Fruit fly (Drosophila melanogaster) whole organism, wandering third instar larva: Measurements from ENCODE around the gene sds22.

Experiments
- Abd-B ChIP-seq: fragments of >200 bp; optimal IDR thresholded peaks from 2 replicates; lab custom pipeline; 2017; ENCODE audit warnings: missing biosample characterization, missing genetic modification characterization
- CG9705 ChIP-seq: fragments of 200-800 bp; sonication (Bioruptor generic); optimal IDR thresholded peaks from 2 replicates; lab custom pipeline; 2018; ENCODE audit warnings: missing biosample characterization, mild to moderate bottlenecking, missing genetic modification characterization
- CrebA ChIP-seq: fragments of 200-800 bp; sonication (Bioruptor generic); optimal IDR thresholded peaks from 2 replicates; lab custom pipeline; 2016; ENCODE audit warnings: missing biosample characterization, mild to moderate bottlenecking, missing genetic modification characterization, borderline replicate concordance
- Dfd ChIP-seq: fragments of >200 bp; optimal IDR thresholded peaks from 2 replicates; lab custom pipeline; 2017; ENCODE audit warnings: missing biosample characterization, missing genetic modification characterization
- Dif ChIP-seq: fragments of 200-275, 200-300 bp; sonication (Bioruptor generic); optimal IDR thresholded peaks from 2 replicates; lab custom pipeline; 2018; ENCODE audit warnings: missing biosample characterization, missing genetic modification characterization; ENCODE audit not compliant: partially characterized antibody
- GATAd ChIP-seq: sonication (Bioruptor generic); optimal IDR thresholded peaks from 2 replicates; lab custom pipeline; 2016; ENCODE audit warnings: missing biosample characterization, missing genetic modification characterization
- HLH106 ChIP-seq: fragments of 200-800 bp; optimal IDR thresholded peaks from 3 replicates; lab custom pipeline; 2019; ENCODE audit warnings: missing biosample characterization, mild to moderate bottlenecking, missing genetic modification characterization, moderate library complexity
- Hnf4 ChIP-seq: fragments of 200-800 bp; sonication (Bioruptor generic); optimal IDR thresholded peaks from 2 replicates; lab custom pipeline; 2016; ENCODE audit warnings: missing biosample characterization, mild to moderate bottlenecking, missing genetic modification characterization
- Hr83 ChIP-seq: fragments of 200-300 bp; sonication (Bioruptor generic); optimal IDR thresholded peaks from 2 replicates; lab custom pipeline; 2016; ENCODE audit warnings: missing biosample characterization, mild to moderate bottlenecking, missing genetic modification characterization, moderate library complexity; ENCODE audit not compliant: poor library complexity, severe bottlenecking
- Jra ChIP-seq: sonication (Bioruptor generic); optimal IDR thresholded peaks from 2 replicates; lab custom pipeline; 2016; ENCODE audit warnings: missing biosample characterization, missing genetic modification characterization
- Mio ChIP-seq: sonication (Bioruptor generic); optimal IDR thresholded peaks from 2 replicates; lab custom pipeline; 2016; ENCODE audit warnings: missing biosample characterization, missing genetic modification characterization
- Myc ChIP-seq: fragments of >200 bp; optimal IDR thresholded peaks from 2 replicates; lab custom pipeline; 2017
- OdsH ChIP-seq: fragments of 200-800 bp; sonication (Bioruptor generic); optimal IDR thresholded peaks from 2 replicates; lab custom pipeline; 2016; ENCODE audit warnings: missing biosample characterization, mild to moderate bottlenecking, missing genetic modification characterization
- Rel ChIP-seq, 2 experiments: fragments of 200-800 bp; sonication (Bioruptor generic) in 1 of 2; optimal IDR thresholded peaks; 2 replicates in 1 of 2; 3 replicates in 1 of 2; lab custom pipeline; 2016 to 2019; ENCODE audit warnings: mild to moderate bottlenecking in 2 of 2, missing biosample characterization in 2 of 2, missing genetic modification characterization in 2 of 2, moderate library complexity in 1 of 2
- Sp1 ChIP-seq: fragments of 200-800 bp; sonication (Bioruptor generic); optimal IDR thresholded peaks from 3 replicates; lab custom pipeline; 2019; ENCODE audit warnings: missing biosample characterization, mild to moderate bottlenecking, missing genetic modification characterization, moderate library complexity
- Vsx2 ChIP-seq: fragments of 200-300, 225-300 bp; sonication (Bioruptor generic); optimal IDR thresholded peaks from 2 replicates; lab custom pipeline; 2018; ENCODE audit warnings: missing biosample characterization, missing genetic modification characterization; ENCODE audit not compliant: partially characterized antibody
- br ChIP-seq: fragments of 200-800 bp; sonication (Bioruptor generic); optimal IDR thresholded peaks from 2 replicates; lab custom pipeline; 2016; ENCODE audit warnings: missing biosample characterization, missing genetic modification characterization
- brk ChIP-seq: fragments of 200-800 bp; sonication (Bioruptor generic); optimal IDR thresholded peaks from 2 replicates; lab custom pipeline; 2016; ENCODE audit warnings: missing biosample characterization, mild to moderate bottlenecking, missing genetic modification characterization
- dl ChIP-seq, 2 experiments: fragments of 175-275, 200-275 bp in 1 of 2; fragments of 200-275 bp in 1 of 2; sonication (Bioruptor generic); optimal IDR thresholded peaks; lab custom pipeline; 2018; ENCODE audit warnings: mild to moderate bottlenecking in 2 of 2, missing biosample characterization in 2 of 2, missing genetic modification characterization in 2 of 2, moderate library complexity in 2 of 2; ENCODE audit not compliant: partially characterized antibody in 2 of 2, insufficient read depth in 1 of 2
- dmrt93B ChIP-seq: fragments of 200-800 bp; sonication (Bioruptor generic); optimal IDR thresholded peaks from 2 replicates; lab custom pipeline; 2018; ENCODE audit warnings: missing biosample characterization, mild to moderate bottlenecking, missing genetic modification characterization
- dsf ChIP-seq: sonication (Bioruptor generic); optimal IDR thresholded peaks from 2 replicates; lab custom pipeline; 2016; ENCODE audit warnings: missing biosample characterization, missing genetic modification characterization, borderline replicate concordance
- ey ChIP-seq: fragments of 200-800 bp; sonication (Bioruptor generic); optimal IDR thresholded peaks from 2 replicates; lab custom pipeline; 2016; ENCODE audit warnings: missing biosample characterization, missing genetic modification characterization
- fru ChIP-seq: fragments of 200-800 bp; sonication (Bioruptor generic); optimal IDR thresholded peaks from 3 replicates; lab custom pipeline; 2016; ENCODE audit warnings: missing biosample characterization, mild to moderate bottlenecking, missing genetic modification characterization
- h ChIP-seq: fragments of 200-800 bp; sonication (Bioruptor generic); optimal IDR thresholded peaks from 3 replicates; lab custom pipeline; 2016; ENCODE audit warnings: missing biosample characterization, mild to moderate bottlenecking, missing genetic modification characterization
- jim ChIP-seq: fragments of 175-275, 200-325 bp; sonication (Bioruptor generic); optimal IDR thresholded peaks from 2 replicates; lab custom pipeline; 2016; ENCODE audit warnings: missing biosample characterization, mild to moderate bottlenecking, missing genetic modification characterization
- lola ChIP-seq: fragments of >200 bp; optimal IDR thresholded peaks from 2 replicates; lab custom pipeline; 2017; ENCODE audit warnings: missing biosample characterization, missing genetic modification characterization
- pan ChIP-seq: fragments of >200 bp; optimal IDR thresholded peaks from 2 replicates; lab custom pipeline; 2017
- psq ChIP-seq: fragments of 200-800 bp; sonication (Bioruptor generic); optimal IDR thresholded peaks from 3 replicates; lab custom pipeline; 2017; ENCODE audit warnings: missing biosample characterization, mild to moderate bottlenecking, missing genetic modification characterization, moderate library complexity
- rgr ChIP-seq: fragments of 200-800 bp; sonication (Bioruptor generic); optimal IDR thresholded peaks from 3 replicates; lab custom pipeline; 2016; ENCODE audit warnings: missing biosample characterization, mild to moderate bottlenecking, missing genetic modification characterization
- sage ChIP-seq: fragments of 200-800 bp; sonication (Bioruptor generic); optimal IDR thresholded peaks from 2 replicates; lab custom pipeline; 2016; ENCODE audit warnings: missing biosample characterization, mild to moderate bottlenecking, missing genetic modification characterization
- sv ChIP-seq: fragments of 200-800 bp; sonication (Bioruptor generic); optimal IDR thresholded peaks from 3 replicates; lab custom pipeline; 2016; ENCODE audit warnings: missing biosample characterization, missing genetic modification characterization
- tai ChIP-seq: sonication (Bioruptor generic); optimal IDR thresholded peaks from 2 replicates; lab custom pipeline; 2016; ENCODE audit warnings: missing biosample characterization, missing genetic modification characterization
- usp ChIP-seq: fragments of >200 bp; optimal IDR thresholded peaks from 2 replicates; lab custom pipeline; 2017; ENCODE audit warnings: missing biosample characterization, missing genetic modification characterization
- woc ChIP-seq: sonication (Bioruptor generic); optimal IDR thresholded peaks from 2 replicates; lab custom pipeline; 2016; ENCODE audit warnings: missing biosample characterization, mild to moderate bottlenecking, missing genetic modification characterization

sds22 gene

DNA sequence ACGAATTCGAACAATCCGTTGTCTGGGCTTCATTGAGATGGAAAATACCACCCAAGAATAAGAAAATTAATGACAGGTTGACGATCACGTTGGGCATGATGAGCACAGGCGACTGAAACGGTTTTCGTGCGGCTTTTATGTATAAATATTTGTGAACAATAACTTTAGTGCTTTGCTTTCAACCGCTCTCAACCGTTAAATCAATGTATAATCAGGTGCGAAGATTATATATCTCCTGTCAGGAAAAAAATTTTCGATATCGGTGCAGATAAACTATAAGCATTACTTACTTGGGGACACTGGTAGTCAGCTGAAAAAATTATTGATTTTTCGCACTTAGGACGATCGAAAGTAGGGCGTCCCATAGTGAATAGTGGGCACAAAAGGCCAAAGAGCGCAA is 13.6 kb downstream of the sds22 start, which contains the start of gene CG42823:
Gene CG42823, minus strand, starts transcription at position 101 of the 400 bp plus-strand sequence.
- no peak for TF ChIP-seq Hr83 (GFP tag; lab: Kevin White, UChicago)

DNA sequence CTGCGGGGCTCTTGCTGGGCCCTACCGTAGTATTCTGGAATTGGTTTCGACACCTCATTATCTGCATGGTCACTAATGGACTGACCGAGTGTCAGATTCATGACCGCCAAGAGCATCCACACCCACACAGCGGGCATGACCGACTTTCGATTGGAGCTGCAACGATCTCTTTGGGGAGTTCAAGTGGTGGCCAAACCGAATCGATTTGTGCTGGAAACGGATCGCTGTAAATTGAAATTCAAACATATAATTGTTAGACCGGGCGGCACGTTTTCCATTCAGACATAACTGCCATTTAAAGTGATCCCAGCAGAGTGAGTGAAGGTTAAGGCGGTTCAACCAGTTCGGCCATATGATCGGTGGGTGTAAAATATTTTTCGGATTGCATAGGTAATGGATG is 15.0 kb downstream of the sds22 start, which contains the start of the genes CG42824 and CG42798:
Gene CG42824, minus strand, starts transcription at position 101 of the 400 bp plus-strand sequence.
Gene CG42798, plus strand, starts transcription at position 268 of the 400 bp plus-strand sequence.
- TF ChIP-seq jim (GFP tag; lab: Kevin White, UChicago) (no peak), Mio (no peak), brk (GFP tag; lab: Kevin White, UChicago) (no peak), Dfd (GFP tag; lab: Kevin White, UChicago) (no peak), Myc (no peak), dsf (no peak), dl (GFP tag; optimal IDR thresholded peaks at IDR 0.05; lab: Kevin White, UChicago; ENCODE audit: insufficient read depth in 1 of 2, partially characterized antibody in 2 of 2) (no peak), sv (GFP tag; lab: Kevin White, UChicago) (no peak), GATAd (GFP tag; lab: Kevin White, UChicago) (no peak), Hnf4 (no peak), CrebA (GFP tag; lab: Kevin White, UChicago) (no peak), Abd-B (no peak), woc (GFP tag; lab: Kevin White, UChicago) (no peak), HLH106 (tag; lab: Kevin White, UChicago) (no peak), Jra (no peak), tai (no peak), pan (lab: Kevin White, UChicago) (no peak), Sp1 (GFP tag; lab: Kevin White, UChicago) (no peak)

DNA sequence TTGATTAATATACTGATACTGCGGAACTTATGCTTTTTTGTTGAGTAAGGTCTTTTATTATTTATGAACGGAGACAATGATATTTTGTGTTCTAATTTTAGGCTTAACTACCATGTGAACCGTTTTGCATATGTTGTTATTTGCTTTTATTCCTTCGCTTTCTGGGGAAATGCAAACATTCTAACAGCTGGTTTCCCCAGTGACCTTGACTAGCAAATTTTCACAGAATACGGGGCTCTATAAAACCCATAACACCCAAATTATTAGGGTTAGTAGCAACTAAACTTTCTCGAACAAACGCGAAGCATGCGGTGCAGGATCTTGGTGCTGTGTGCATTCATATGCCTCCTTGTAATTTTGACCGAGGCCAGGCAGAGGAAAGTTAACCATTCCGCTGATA is 16.2 kb downstream of the sds22 start, which contains the start of gene CG17283:
Gene CG17283, plus strand, starts transcription at position 301 of the 400 bp plus-strand sequence.
- TF ChIP-seq sage (GFP tag; lab: Kevin White, UChicago) (no peak), GATAd (GFP tag; lab: Kevin White, UChicago) (no peak), dsf (no peak), Dif (GFP tag; lab: Kevin White, UChicago) (no peak), jim (GFP tag; lab: Kevin White, UChicago) (no peak), rgr (no peak), OdsH (GFP tag; lab: Kevin White, UChicago) (no peak), Mio (no peak), dmrt93B (no peak), pan (lab: Kevin White, UChicago) (no peak), sv (GFP tag; lab: Kevin White, UChicago) (no peak), psq (GFP tag; lab: Kevin White, UChicago) (no peak), Sp1 (GFP tag; lab: Kevin White, UChicago) (no peak), lola (GFP tag; lab: Kevin White, UChicago) (no peak), br (GFP tag; lab: Kevin White, UChicago) (no peak), Rel (GFP tag; optimal IDR thresholded peaks at IDR 0.05; lab: Kevin White, UChicago) (no peak), Rel (tag; optimal IDR thresholded peaks at IDR 0.05; lab: Kevin White, UChicago) (no peak), HLH106 (tag; lab: Kevin White, UChicago) (no peak), brk (GFP tag; lab: Kevin White, UChicago) (no peak), Abd-B (no peak)
- TF ChIP-seq, all 38 proteins: peak for 0

DNA sequence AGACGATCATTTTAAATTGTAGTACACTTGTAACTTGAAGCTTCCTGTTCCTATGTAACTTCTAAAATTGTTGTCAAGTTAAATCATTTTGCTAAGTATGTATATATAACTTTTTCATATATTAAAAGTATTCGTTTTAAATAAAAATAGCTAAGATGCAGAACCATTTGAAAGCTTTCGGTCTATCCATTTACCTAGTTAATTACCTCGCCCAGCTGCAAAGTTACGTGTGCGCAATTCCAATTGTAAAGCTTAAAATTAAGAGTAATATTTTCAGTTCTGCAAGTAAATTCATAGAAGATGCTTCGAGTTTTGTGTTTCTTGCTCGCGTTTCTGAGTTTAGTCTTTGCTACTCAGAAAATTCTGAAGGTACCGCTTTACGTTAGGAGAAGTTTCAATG is 17.9 kb downstream of the sds22 start, which contains the start of gene CG5860:
Gene CG5860, plus strand, starts transcription at position 301 of the 400 bp plus-strand sequence.
- TF ChIP-seq psq (GFP tag; lab: Kevin White, UChicago) (no peak), CG9705 (GFP tag; lab: Kevin White, UChicago) (no peak), h (GFP tag; lab: Kevin White, UChicago) (no peak), dmrt93B (no peak), HLH106 (tag; lab: Kevin White, UChicago) (no peak), fru (GFP tag; lab: Kevin White, UChicago) (no peak)

DNA sequence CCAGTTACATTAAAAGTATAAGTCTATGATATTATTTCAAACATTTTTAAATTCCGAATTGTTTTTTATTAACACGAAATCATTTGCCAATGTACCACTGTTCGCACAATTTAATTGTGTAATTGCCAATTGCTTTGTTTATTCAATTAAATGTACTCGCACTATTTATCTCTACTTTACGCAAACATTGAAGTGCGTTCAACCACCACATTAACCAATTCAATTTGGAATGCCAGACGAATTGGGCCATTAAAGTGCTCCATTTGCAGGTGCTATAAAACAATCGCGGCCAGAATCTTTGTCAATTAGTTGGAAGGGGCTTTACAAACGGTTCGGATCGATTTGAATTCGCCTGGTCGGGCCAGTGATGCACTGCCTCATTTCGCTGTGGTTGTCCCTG is 19.4 kb downstream of the sds22 start, which contains the start of gene CG5863:
Gene CG5863, plus strand, starts transcription at position 301 of the 400 bp plus-strand sequence.
- no peak for TF ChIP-seq HLH106 (tag; lab: Kevin White, UChicago)
- TF ChIP-seq usp (GFP tag; lab: Kevin White, UChicago) = no peak
- TF ChIP-seq psq (GFP tag; lab: Kevin White, UChicago) = no peak
- no peak for TF ChIP-seq Vsx2
- no peak for TF ChIP-seq ey (GFP tag; lab: Kevin White, UChicago)
- TF ChIP-seq dsf = no peak
- no peak for TF ChIP-seq rgr
- TF ChIP-seq CrebA (GFP tag; lab: Kevin White, UChicago) = no peak
- no peak for TF ChIP-seq Rel (GFP tag; optimal IDR thresholded peaks at IDR 0.05; lab: Kevin White, UChicago)
- TF ChIP-seq Rel (tag; optimal IDR thresholded peaks at IDR 0.05; lab: Kevin White, UChicago) = no peak
- TF ChIP-seq Dfd (GFP tag; lab: Kevin White, UChicago) = no peak
- no peak for TF ChIP-seq fru (GFP tag; lab: Kevin White, UChicago)
- TF ChIP-seq, all 38 proteins: peak for 0
